Worm (Caenorhabditis elegans): ENCODE results near the gene K07E3.9.

DNA sequence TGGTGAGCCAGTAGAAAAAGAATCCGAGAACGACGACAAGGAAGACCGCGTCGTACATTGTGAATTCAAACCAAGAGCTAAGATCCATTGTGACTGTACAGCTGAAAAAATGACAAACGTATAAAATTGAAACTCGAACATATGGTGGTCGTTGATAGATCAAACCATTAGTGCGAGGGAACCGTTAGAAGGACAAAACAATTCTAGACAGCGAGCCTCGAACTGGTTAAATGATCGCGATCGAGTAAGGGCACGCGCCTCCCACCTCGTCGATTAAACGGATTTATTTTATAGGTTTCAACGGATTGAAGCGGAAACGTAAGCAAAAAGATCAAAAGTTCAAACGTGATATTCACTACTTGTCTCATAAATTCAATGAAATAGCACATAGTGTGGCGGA lies 19.5 kb upstream of the K07E3.9 start, which contains the start of gene vem-1:
- TF ChIP-seq tbp1 (GFP tag; optimal IDR thresholded peaks at IDR 0.05) = no peak
- no peak for TF ChIP-seq dpl-1 (GFP tag; optimal IDR thresholded peaks at IDR 0.05)
- TF ChIP-seq mcd-1 (GFP tag; IDR thresholded peaks at IDR 0.05) = no peak
- no peak for TF ChIP-seq cebp-2 (GFP tag; IDR thresholded peaks at IDR 0.05)
- TF ChIP-seq B0336.3 (GFP tag; IDR thresholded peaks at IDR 0.05) = no peak
- no peak for TF ChIP-seq let-607 (tag; optimal IDR thresholded peaks at IDR 0.05)
- TF ChIP-seq lag-1 (GFP tag; IDR thresholded peaks at IDR 0.05) = no peak
- TF ChIP-seq gei-17 (GFP tag; optimal IDR thresholded peaks at IDR 0.05) = no peak
- no peak for TF ChIP-seq F39B2.1 (GFP tag; IDR thresholded peaks at IDR 0.05)

Measured in whole organism, young adult.